Fruit fly (Drosophila melanogaster): ENCODE measurements around the gene CG9368.

DNA sequence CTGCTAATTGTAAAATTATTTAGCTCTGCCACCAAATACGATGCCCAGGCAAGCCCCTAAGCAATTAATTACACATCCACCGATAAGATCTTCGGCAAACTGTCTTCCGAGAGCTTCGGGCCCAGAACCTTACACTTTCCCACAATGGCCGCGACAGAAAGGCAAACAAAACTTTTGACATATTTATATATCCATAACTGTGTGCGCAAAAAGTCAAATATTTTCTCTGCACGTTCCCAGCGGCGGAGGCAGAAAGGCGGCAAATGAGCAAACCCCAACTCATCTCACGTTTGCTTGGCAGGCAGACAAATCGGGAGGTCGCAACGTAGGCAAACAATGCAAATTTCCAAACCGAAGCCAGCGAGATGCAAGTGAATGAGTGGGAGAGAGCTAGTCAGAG is 42.3 kb upstream of the CG9368 start:
- TF ChIP-seq CTCF (optimal IDR thresholded peaks at IDR 0.05) (no peak), CG8478 (optimal IDR thresholded peaks at IDR 0.05) (no peak)

Measured in S2 (cell line).